Fruit fly (Drosophila melanogaster): Measurements from ENCODE around the gene CG31606.

The CG31606 gene

dm6 chr2L:8162307-8163024 lies 15.1 kb downstream of the CG31606 start, which contains the start of gene Acbp1 (continued):
- TF ChIP-seq CG33213 (GFP tag; optimal IDR thresholded peaks at IDR 0.05) (peak; percentile 95), hth (optimal IDR thresholded peaks at IDR 0.05) (no peak), CG2678 (tag; optimal IDR thresholded peaks at IDR 0.05) (peak; percentile 99), CG2202 (tag; optimal IDR thresholded peaks at IDR 0.05) (peak; percentile 98), gcm2 (GFP tag; optimal IDR thresholded peaks at IDR 0.05) (peak; percentile 82), crc (GFP tag; optimal IDR thresholded peaks at IDR 0.05) (peak; percentile 91), psq (GFP tag; optimal IDR thresholded peaks at IDR 0.05) (peak; percentile 64), CG7987 (GFP tag; optimal IDR thresholded peaks at IDR 0.05) (peak; percentile 93), Awh (GFP tag; IDR thresholded peaks at IDR 0.05) (peak; percentile 86), HHEX (GFP tag; optimal IDR thresholded peaks at IDR 0.05) (peak; percentile 98), fu2 (GFP tag; optimal IDR thresholded peaks at IDR 0.05) (peak; percentile 96), H15 (GFP tag; IDR thresholded peaks at IDR 0.05) (peak; percentile 88), Usf (GFP tag; optimal IDR thresholded peaks at IDR 0.05) (peak; percentile 86), maf-S (GFP tag; optimal IDR thresholded peaks at IDR 0.05) (peak; percentile 95), prd (optimal IDR thresholded peaks at IDR 0.05) (no peak), prd (GFP tag; IDR thresholded peaks at IDR 0.05) (peak; percentile 92), seq (GFP tag; IDR thresholded peaks at IDR 0.05) (peak; percentile 93), sima (GFP tag; optimal IDR thresholded peaks at IDR 0.05) (peak; percentile 58), so (GFP tag; IDR thresholded peaks at IDR 0.05) (peak; percentile 94), knrl (GFP tag; IDR thresholded peaks at IDR 0.05; ENCODE audit: partially characterized antibody) (peak; percentile 77), CG13624 (GFP tag; optimal IDR thresholded peaks at IDR 0.05) (peak; percentile 97), Sox102F (GFP tag; optimal IDR thresholded peaks at IDR 0.05) (peak; percentile 95), sim (GFP tag; IDR thresholded peaks at IDR 0.05) (peak; percentile 68), nmo (GFP tag; optimal IDR thresholded peaks at IDR 0.05) (peak; percentile 96), CG15514 (GFP tag; optimal IDR thresholded peaks at IDR 0.05) (peak; percentile 89), MBD-R2 (GFP tag; IDR thresholded peaks at IDR 0.05) (peak; percentile 84), CG4854 (GFP tag; optimal IDR thresholded peaks at IDR 0.05) (peak; percentile 88), CG7745 (tag; optimal IDR thresholded peaks at IDR 0.05) (peak; percentile 93), Opbp (GFP tag; IDR thresholded peaks at IDR 0.05; ENCODE audit: partially characterized antibody) (peak; percentile 78), grau (tag; optimal IDR thresholded peaks at IDR 0.05) (peak; percentile 98), Neu2 (GFP tag; optimal IDR thresholded peaks at IDR 0.05; ENCODE audit: borderline replicate concordance) (peak; percentile 89), crp (GFP tag; optimal IDR thresholded peaks at IDR 0.05) (peak in 1 of 2 experiments; percentile 68), dm (GFP tag; optimal IDR thresholded peaks at IDR 0.05) (peak; percentile 91), CG17361 (GFP tag; IDR thresholded peaks at IDR 0.05) (peak; percentile 96), al (GFP tag; IDR thresholded peaks at IDR 0.05) (peak; percentile 87), disco-r (GFP tag; optimal IDR thresholded peaks at IDR 0.05) (peak; percentile 82), CG34376 (GFP tag; optimal IDR thresholded peaks at IDR 0.05) (peak; percentile 100), Ets97D (GFP tag; optimal IDR thresholded peaks at IDR 0.05) (peak; percentile 91), z (GFP tag; IDR thresholded peaks at IDR 0.05) (peak; percentile 54; the same call in 1 of the 3 replicates), CG11085 (GFP tag; IDR thresholded peaks at IDR 0.05) (peak; percentile 86), CG2199 (GFP tag; IDR thresholded peaks at IDR 0.05) (peak; percentile 88; the same call in 1 of the 3 replicates), CG3281 (GFP tag; optimal IDR thresholded peaks at IDR 0.05) (peak; percentile 98), CG8281 (tag; optimal IDR thresholded peaks at IDR 0.05) (peak; percentile 88), CG6654 (GFP tag; optimal IDR thresholded peaks at IDR 0.05) (peak; percentile 82), CG10274 (GFP tag; optimal IDR thresholded peaks at IDR 0.05) (peak; percentile 83), cwo (GFP tag; optimal IDR thresholded peaks at IDR 0.05) (peak; percentile 97), Drgx (GFP tag; IDR thresholded peaks at IDR 0.05) (peak; percentile 90), CG7372 (GFP tag; IDR thresholded peaks at IDR 0.05) (peak; percentile 90), CG7839 (tag; optimal IDR thresholded peaks at IDR 0.05) (peak; percentile 97), gsb-n (tag; optimal IDR thresholded peaks at IDR 0.05) (peak; percentile 98)

All from whole organism, embryonic.